Fruit fly (Drosophila melanogaster): ENCODE measurements around the gene NTPase.
A peak's percentile ranks its signal among the peaks of the same experiment; 100 is the strongest.

Gene NTPase

dm6 chr2L:2857862-2858734 is 27.6 kb downstream of the NTPase start (continued):
- peak; percentile 88; the same call in 3 of the 4 replicates for TF ChIP-seq chinmo (GFP tag; IDR thresholded peaks at IDR 0.05; ENCODE audit: partially characterized antibody)
- TF ChIP-seq sens-2 (GFP tag; IDR thresholded peaks at IDR 0.05), result no peak
- no peak for TF ChIP-seq CG14050 (GFP tag; IDR thresholded peaks at IDR 0.05)
- no peak for TF ChIP-seq CG3847 (GFP tag; IDR thresholded peaks at IDR 0.05)
- TF ChIP-seq Neu2 (GFP tag; optimal IDR thresholded peaks at IDR 0.05; ENCODE audit: borderline replicate concordance), result no peak
- no peak for TF ChIP-seq Scr (GFP tag; IDR thresholded peaks at IDR 0.05; ENCODE audit: partially characterized antibody)
- no peak for TF ChIP-seq ab (GFP tag; optimal IDR thresholded peaks at IDR 0.05)
- no peak for TF ChIP-seq H15 (GFP tag; IDR thresholded peaks at IDR 0.05)
- no peak for TF ChIP-seq CG16863 (GFP tag; optimal IDR thresholded peaks at IDR 0.05)
- no peak for TF ChIP-seq schlank (tag; optimal IDR thresholded peaks at IDR 0.05)
- TF ChIP-seq MBD-R2 (GFP tag; IDR thresholded peaks at IDR 0.05), result no peak
- peak; percentile 34 for TF ChIP-seq Nf-YC (tag; optimal IDR thresholded peaks at IDR 0.05)
- TF ChIP-seq danr (GFP tag; IDR thresholded peaks at IDR 0.05), result no peak
- TF ChIP-seq CG13123 (GFP tag; optimal IDR thresholded peaks at IDR 0.05), result no peak
- no peak for TF ChIP-seq en (GFP tag; optimal IDR thresholded peaks at IDR 0.05)
- no peak for TF ChIP-seq CG8359 (GFP tag; optimal IDR thresholded peaks at IDR 0.05; ENCODE audit: borderline replicate concordance)
- no peak for TF ChIP-seq CG3065 (GFP tag; optimal IDR thresholded peaks at IDR 0.05)
- peak; percentile 31 for TF ChIP-seq lilli (GFP tag; optimal IDR thresholded peaks at IDR 0.05)
- TF ChIP-seq CG13424 (tag; optimal IDR thresholded peaks at IDR 0.05), result peak; percentile 2
- TF ChIP-seq CG18476 (GFP tag; optimal IDR thresholded peaks at IDR 0.05), result no peak
- TF ChIP-seq ash1 (GFP tag; optimal IDR thresholded peaks at IDR 0.05), result peak; percentile 20
- no peak for TF ChIP-seq croc (GFP tag; conservative IDR thresholded peaks at IDR 0.05)
- no peak for TF ChIP-seq Sry-β (GFP tag; optimal IDR thresholded peaks at IDR 0.05)
- no peak for TF ChIP-seq CG6654 (GFP tag; optimal IDR thresholded peaks at IDR 0.05)
- no peak for TF ChIP-seq CG17568 (GFP tag; optimal IDR thresholded peaks at IDR 0.05)
- TF ChIP-seq sima (GFP tag; optimal IDR thresholded peaks at IDR 0.05), result no peak
- no peak for TF ChIP-seq CG16815 (GFP tag; optimal IDR thresholded peaks at IDR 0.05)
- no peak for TF ChIP-seq twi (tag; optimal IDR thresholded peaks at IDR 0.05)
- TF ChIP-seq wek (GFP tag; optimal IDR thresholded peaks at IDR 0.05), result no peak
- TF ChIP-seq CG4328 (GFP tag; optimal IDR thresholded peaks at IDR 0.05), result no peak
- TF ChIP-seq sisA (GFP tag; IDR thresholded peaks at IDR 0.05), result no peak
- no peak for TF ChIP-seq pb (GFP tag; optimal IDR thresholded peaks at IDR 0.05)
- no peak for TF ChIP-seq CG16779 (GFP tag; IDR thresholded peaks at IDR 0.05)
- no peak for TF ChIP-seq CG10565 (GFP tag; optimal IDR thresholded peaks at IDR 0.05)
- no peak for TF ChIP-seq Hmr (GFP tag; optimal IDR thresholded peaks at IDR 0.05)
- TF ChIP-seq Tbp (GFP tag; optimal IDR thresholded peaks at IDR 0.05), result no peak
- no peak for TF ChIP-seq CG10654 (GFP tag; optimal IDR thresholded peaks at IDR 0.05)
- peak; percentile 26 to 43 for TF ChIP-seq Trl (optimal IDR thresholded peaks at IDR 0.05)
- TF ChIP-seq Trl (GFP tag; optimal IDR thresholded peaks at IDR 0.05), result peak; percentile 2
- TF ChIP-seq repo (GFP tag; optimal IDR thresholded peaks at IDR 0.05), result no peak
- peak; percentile 36 for TF ChIP-seq CG34376 (GFP tag; optimal IDR thresholded peaks at IDR 0.05)
- no peak for TF ChIP-seq Abd-B (GFP tag; optimal IDR thresholded peaks at IDR 0.05)
- TF ChIP-seq CG17612 (GFP tag; IDR thresholded peaks at IDR 0.05), result no peak
- no peak for TF ChIP-seq Dip3 (GFP tag; optimal IDR thresholded peaks at IDR 0.05)
- TF ChIP-seq chn (GFP tag; optimal IDR thresholded peaks at IDR 0.05), result no peak
- TF ChIP-seq vnd (GFP tag; IDR thresholded peaks at IDR 0.05; ENCODE audit: partially characterized antibody), result no peak
- peak; percentile 62 for TF ChIP-seq Blimp-1 (GFP tag; optimal IDR thresholded peaks at IDR 0.05)
- no peak for TF ChIP-seq klu (GFP tag; IDR thresholded peaks at IDR 0.05)
- TF ChIP-seq D19A (tag; optimal IDR thresholded peaks at IDR 0.05), result no peak
- no peak for TF ChIP-seq HLHmδ (GFP tag; optimal IDR thresholded peaks at IDR 0.05)

Data from whole organism, embryonic.